Fruit fly (Drosophila melanogaster) whole organism, embryonic: ENCODE measurements around the gene CG11000.

ENCODE experiments used
- ATbp ChIP-seq: fragments of 200-800 bp; sonication (Bioruptor generic); optimal IDR thresholded peaks from 2 replicates; lab custom pipeline; 2017; ENCODE audit warnings: missing biosample characterization, mild to moderate bottlenecking, missing genetic modification characterization, missing genetic modification reagents
- Antp ChIP-seq: fragments of 200-800 bp; sonication (Bioruptor generic); optimal IDR thresholded peaks from 3 replicates; lab custom pipeline; 2016; ENCODE audit warnings: missing biosample characterization, missing genetic modification characterization
- Bdp1 ChIP-seq: fragments of 200-800 bp; sonication (Bioruptor generic); optimal IDR thresholded peaks from 3 replicates; lab custom pipeline; 2016; ENCODE audit warnings: missing biosample characterization, missing genetic modification characterization
- BtbVII ChIP-seq: fragments of 200-800 bp; sonication (Bioruptor generic); optimal IDR thresholded peaks from 3 replicates; lab custom pipeline; 2017; ENCODE audit warnings: missing biosample characterization, mild to moderate bottlenecking, missing genetic modification characterization
- CG10959 ChIP-seq: fragments of 200-800 bp; sonication (Bioruptor generic); IDR thresholded peaks from 2 replicates; pipeline ENCODE4 v1.3.6; 2022; ENCODE audit warnings: missing biosample characterization, missing genetic modification characterization
- CG11456 ChIP-seq: fragments of 200-800 bp; sonication (Bioruptor generic); IDR thresholded peaks from 3 replicates; pipeline ENCODE4 v1.3.6; 2022; ENCODE audit warnings: missing biosample characterization, missing genetic modification characterization
- CG12236 ChIP-seq: fragments of 200-800 bp; sonication (Bioruptor generic); optimal IDR thresholded peaks from 2 replicates; lab custom pipeline; 2016; ENCODE audit warnings: missing biosample characterization, missing genetic modification characterization
- CG12659 ChIP-seq: fragments of 200-800 bp; sonication (Bioruptor generic); optimal IDR thresholded peaks from 3 replicates; lab custom pipeline; 2017; ENCODE audit warnings: mild to moderate bottlenecking, missing biosample characterization, missing genetic modification reagents, missing genetic modification characterization
- CG12942 ChIP-seq: fragments of 200-800 bp; sonication (Bioruptor generic); optimal IDR thresholded peaks from 3 replicates; lab custom pipeline; 2016; ENCODE audit warnings: missing biosample characterization, missing genetic modification characterization
- CG14014 ChIP-seq: fragments of 200-800 bp; sonication (Bioruptor generic); IDR thresholded peaks from 2 replicates; pipeline ENCODE4 v1.3.6; 2022; ENCODE audit warnings: missing biosample characterization, missing genetic modification characterization
- CG1529 ChIP-seq: fragments of 200-800 bp; sonication (Bioruptor generic); optimal IDR thresholded peaks from 3 replicates; lab custom pipeline; 2018; ENCODE audit warnings: missing biosample characterization, missing genetic modification characterization
- CG2129 ChIP-seq: fragments of 200-800 bp; sonication (Bioruptor generic); IDR thresholded peaks from 2 replicates; pipeline ENCODE4 v1.3.6; 2022; ENCODE audit warnings: missing biosample characterization, missing genetic modification characterization; ENCODE audit not compliant: partially characterized antibody
- CG2875 ChIP-seq: fragments of 200-800 bp; sonication (Bioruptor generic); optimal IDR thresholded peaks from 2 replicates; lab custom pipeline; 2017; ENCODE audit warnings: missing biosample characterization, mild to moderate bottlenecking, missing genetic modification characterization, missing genetic modification reagents
- CG4282 ChIP-seq: fragments of 200-800 bp; sonication (Bioruptor generic); optimal IDR thresholded peaks from 2 replicates; lab custom pipeline; 2016; ENCODE audit warnings: missing biosample characterization, missing genetic modification characterization
- CG4328 ChIP-seq: fragments of 200-800 bp; sonication (Bioruptor generic); optimal IDR thresholded peaks from 3 replicates; lab custom pipeline; 2017; ENCODE audit warnings: missing biosample characterization, missing genetic modification reagents, missing genetic modification characterization
- CG6654 ChIP-seq: fragments of 200-800 bp; sonication (Bioruptor generic); optimal IDR thresholded peaks from 2 replicates; lab custom pipeline; 2017; ENCODE audit warnings: missing biosample characterization, mild to moderate bottlenecking, missing genetic modification characterization
- CG6813 ChIP-seq: fragments of 200-800 bp; sonication (Bioruptor generic); optimal IDR thresholded peaks from 2 replicates; lab custom pipeline; 2017; ENCODE audit warnings: missing biosample characterization, missing genetic modification characterization, mild to moderate bottlenecking, moderate library complexity, missing genetic modification reagents
- CG7372 ChIP-seq: fragments of 200-800 bp; sonication (Bioruptor generic); IDR thresholded peaks from 2 replicates; pipeline ENCODE4 v1.3.6; 2022; ENCODE audit warnings: missing biosample characterization, missing genetic modification characterization
- CG7556 ChIP-seq: fragments of 200-800 bp; sonication (Bioruptor generic); optimal IDR thresholded peaks from 2 replicates; lab custom pipeline; 2017; ENCODE audit warnings: missing biosample characterization, mild to moderate bottlenecking, missing genetic modification characterization
- CG7987 ChIP-seq: fragments of 200-800 bp; sonication (Bioruptor generic); optimal IDR thresholded peaks from 2 replicates; lab custom pipeline; 2018; ENCODE audit warnings: missing biosample characterization, mild to moderate bottlenecking, missing genetic modification characterization, moderate library complexity
- CG9609 ChIP-seq: fragments of 200-800 bp; sonication (Bioruptor generic); optimal IDR thresholded peaks from 3 replicates; lab custom pipeline; 2016; ENCODE audit warnings: missing biosample characterization, missing genetic modification characterization
- Chrac-16 ChIP-seq: fragments of 200-800 bp; sonication (Bioruptor generic); optimal IDR thresholded peaks from 3 replicates; lab custom pipeline; 2016; ENCODE audit warnings: missing biosample characterization, missing genetic modification characterization
- CkIIα-i1 ChIP-seq: fragments of 200-800 bp; sonication (Bioruptor generic); IDR thresholded peaks from 2 replicates; pipeline ENCODE4 v1.3.6; 2022; ENCODE audit warnings: missing biosample characterization, missing genetic modification characterization
- Ets97D ChIP-seq: fragments of 200-800 bp; sonication (Bioruptor generic); optimal IDR thresholded peaks from 3 replicates; lab custom pipeline; 2016; ENCODE audit warnings: missing biosample characterization, missing genetic modification characterization
- Gsc ChIP-seq: fragments of 200-800 bp; sonication (Bioruptor generic); IDR thresholded peaks from 2 replicates; pipeline ENCODE4 v1.3.6; 2022; ENCODE audit warnings: missing biosample characterization, missing genetic modification characterization
- Jarid2 ChIP-seq: fragments of 200-800 bp; sonication (Bioruptor generic); optimal IDR thresholded peaks from 3 replicates; lab custom pipeline; 2017; ENCODE audit warnings: mild to moderate bottlenecking, missing biosample characterization, missing genetic modification reagents, missing genetic modification characterization
- Lpt ChIP-seq: fragments of >200 bp; optimal IDR thresholded peaks from 2 replicates; lab custom pipeline; 2018; ENCODE audit warnings: missing biosample characterization, missing genetic modification characterization
- NFAT ChIP-seq: fragments of 200-800 bp; sonication (Bioruptor generic); IDR thresholded peaks from 2 replicates; pipeline ENCODE4 v1.3.6; 2022; ENCODE audit warnings: missing biosample characterization, missing genetic modification characterization
- Oli ChIP-seq: fragments of 200-800 bp; sonication (Bioruptor generic); optimal IDR thresholded peaks from 2 replicates; lab custom pipeline; 2018; ENCODE audit warnings: missing biosample characterization, mild to moderate bottlenecking, missing genetic modification characterization, moderate library complexity
- Six4 ChIP-seq: fragments of 200-800 bp; sonication (Bioruptor generic); optimal IDR thresholded peaks from 2 replicates; lab custom pipeline; 2016; ENCODE audit warnings: missing biosample characterization, missing genetic modification characterization
- YL-1 ChIP-seq: fragments of 200-800 bp; sonication (Bioruptor generic); optimal IDR thresholded peaks from 3 replicates; lab custom pipeline; 2017; ENCODE audit warnings: missing biosample characterization, mild to moderate bottlenecking, missing genetic modification characterization
- ash1 ChIP-seq: fragments of 200-800 bp; sonication (Bioruptor generic); optimal IDR thresholded peaks from 2 replicates; lab custom pipeline; 2018; ENCODE audit warnings: missing biosample characterization, mild to moderate bottlenecking, missing genetic modification characterization
- bigmax ChIP-seq: fragments of 200-800 bp; sonication (Bioruptor generic); optimal IDR thresholded peaks from 2 replicates; lab custom pipeline; 2018; ENCODE audit warnings: missing biosample characterization, mild to moderate bottlenecking, missing genetic modification characterization
- chinmo ChIP-seq: fragments of 200-800 bp; sonication (Bioruptor generic); IDR thresholded peaks from 4 replicates; pipeline ENCODE4 v1.3.6; 2022; ENCODE audit warnings: missing biosample characterization, missing genetic modification characterization; ENCODE audit not compliant: partially characterized antibody
- crol ChIP-seq: fragments of 200-800 bp; sonication (Bioruptor generic); IDR thresholded peaks from 2 replicates; pipeline ENCODE4 v1.3.6; 2022; ENCODE audit warnings: missing biosample characterization, missing genetic modification characterization
- dan ChIP-seq: fragments of 200-800 bp; sonication (Bioruptor generic); IDR thresholded peaks from 2 replicates; pipeline ENCODE4 v1.3.6; 2022; ENCODE audit warnings: missing biosample characterization, missing genetic modification characterization
- eve ChIP-seq, 2 experiments: fragments of >200 bp; optimal IDR thresholded peaks; 2 replicates each; lab custom pipeline; 2017; ENCODE audit warnings: missing biosample characterization in 2 of 2, missing genetic modification characterization in 2 of 2
- ftz-f1 ChIP-seq: fragments of 200-800 bp; sonication (Bioruptor generic); optimal IDR thresholded peaks from 2 replicates; lab custom pipeline; 2016; ENCODE audit warnings: missing biosample characterization, missing genetic modification characterization
- gsb-n ChIP-seq: fragments of 200-800 bp; sonication (Bioruptor generic); optimal IDR thresholded peaks from 3 replicates; lab custom pipeline; 2018; ENCODE audit warnings: missing biosample characterization, mild to moderate bottlenecking, missing genetic modification characterization
- her ChIP-seq: fragments of 200-800 bp; sonication (Bioruptor generic); optimal IDR thresholded peaks from 2 replicates; lab custom pipeline; 2016; ENCODE audit warnings: missing biosample characterization, missing genetic modification characterization
- insv ChIP-seq, 2 experiments: fragments of 200-800 bp; sonication (Bioruptor generic); optimal IDR thresholded peaks; 3 replicates each; lab custom pipeline; 2016 to 2018; ENCODE audit warnings: missing biosample characterization in 2 of 2, missing genetic modification characterization in 2 of 2
- klu ChIP-seq: fragments of 200-800 bp; sonication (Bioruptor generic); IDR thresholded peaks from 2 replicates; pipeline ENCODE4 v1.3.6; 2022; ENCODE audit warnings: missing biosample characterization, missing genetic modification characterization
- lilli ChIP-seq: fragments of 200-800 bp; sonication (Bioruptor generic); optimal IDR thresholded peaks from 3 replicates; lab custom pipeline; 2016; ENCODE audit warnings: missing biosample characterization, missing genetic modification characterization
- lola ChIP-seq, 3 experiments: fragments of >200 bp in 2 of 3; fragments of 200-800 bp in 1 of 3; sonication (Bioruptor generic) in 1 of 3; optimal IDR thresholded peaks; 2 replicates each; lab custom pipeline; 2017 to 2019; ENCODE audit warnings: missing biosample characterization in 3 of 3, missing genetic modification characterization in 3 of 3, mild to moderate bottlenecking in 1 of 3, moderate library complexity in 1 of 3
- pan ChIP-seq, 4 experiments: fragments of >200 bp in 3 of 4; fragments of 200-800 bp in 1 of 4; sonication (Bioruptor generic) in 1 of 4; optimal IDR thresholded peaks in 3 of 4; IDR thresholded peaks in 1 of 4; 2 replicates each; pipeline versions ENCODE4 v1.3.6 to Lab custom; 2017 to 2022; ENCODE audit warnings: missing biosample characterization in 2 of 4, missing genetic modification characterization in 2 of 4, mixed read lengths in 1 of 4
- prd ChIP-seq, 3 experiments: fragments of >200 bp in 2 of 3; fragments of 200-800 bp in 1 of 3; sonication (Bioruptor generic) in 1 of 3; optimal IDR thresholded peaks in 2 of 3; IDR thresholded peaks in 1 of 3; 2 replicates in 2 of 3; 3 replicates in 1 of 3; pipeline versions ENCODE4 v1.3.6 to Lab custom; 2017 to 2022; ENCODE audit warnings: missing biosample characterization in 1 of 3, missing genetic modification characterization in 1 of 3
- psq ChIP-seq: fragments of 200-800 bp; sonication (Bioruptor generic); optimal IDR thresholded peaks from 2 replicates; lab custom pipeline; 2017; ENCODE audit warnings: missing biosample characterization, missing genetic modification characterization
- sens ChIP-seq: fragments of 200-800 bp; sonication (Bioruptor generic); peaks from one replicate; lab custom pipeline; 2016; ENCODE audit warnings: missing biosample characterization, missing genetic modification characterization
- slou ChIP-seq: fragments of 200-800 bp; sonication (Bioruptor generic); optimal IDR thresholded peaks from 3 replicates; lab custom pipeline; 2016; ENCODE audit warnings: missing biosample characterization, missing genetic modification characterization
- sr ChIP-seq: fragments of 200-800 bp; sonication (Bioruptor generic); IDR thresholded peaks from 3 replicates; pipeline ENCODE4 v1.3.6; 2022; ENCODE audit warnings: missing biosample characterization, missing genetic modification characterization

CG11000 gene

DNA sequence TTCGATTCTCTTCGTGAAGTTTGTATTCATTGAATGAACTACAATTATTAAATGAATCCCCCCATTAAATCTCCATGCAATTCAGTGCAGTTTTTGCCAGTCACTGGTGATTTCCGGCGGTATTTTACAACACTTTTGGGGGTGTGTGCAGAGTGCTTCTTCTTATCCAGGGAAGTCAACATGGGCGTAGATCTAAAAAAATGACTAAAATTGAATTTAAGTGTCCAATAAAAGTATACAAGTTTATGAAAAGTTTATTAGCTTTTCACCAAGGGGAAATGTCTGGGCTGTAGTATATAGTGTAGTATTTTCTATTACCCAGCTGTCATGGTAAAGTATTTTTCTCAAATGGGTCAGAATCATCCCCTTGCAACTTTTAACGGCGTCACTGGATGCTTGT is 10.6 kb upstream of the CG11000 start, which contains the start of gene Hpf1 (continued):
- TF ChIP-seq CG12942 (peak; percentile 97), CG6654 (GFP tag; lab: Kevin White, UChicago) (peak; percentile 90), Antp (peak; percentile 99), CG14014 (peak; percentile 98), gsb-n (tag; lab: Kevin White, UChicago) (peak; percentile 96), Ets97D (GFP tag; lab: Kevin White, UChicago) (peak; percentile 94), CG1529 (peak; percentile 94), CkIIα-i1 (GFP tag; lab: Robert Waterston, UW) (peak; percentile 81; the same call in 1 of the 2 replicates), crol (GFP tag; lab: Robert Waterston, UW) (peak; percentile 65), psq (GFP tag; lab: Kevin White, UChicago) (peak; percentile 92), Lpt (GFP tag; lab: Kevin White, UChicago) (no peak), YL-1 (GFP tag; lab: Kevin White, UChicago) (peak; percentile 92), BtbVII (GFP tag; lab: Kevin White, UChicago) (peak; percentile 98), ATbp (GFP tag; lab: Kevin White, UChicago) (peak; percentile 95), dan (GFP tag; lab: Robert Waterston, UW) (peak; percentile 83), lilli (GFP tag; lab: Kevin White, UChicago) (peak; percentile 99), ftz-f1 (GFP tag; lab: Kevin White, UChicago) (peak; percentile 72), sr (GFP tag; lab: Robert Waterston, UW) (peak; percentile 86; the same call in 2 of the 3 replicates), Bdp1 (peak; percentile 92), Chrac-16 (GFP tag; lab: Kevin White, UChicago) (peak; percentile 99), CG9609 (peak; percentile 99), CG7556 (GFP tag; lab: Kevin White, UChicago) (peak; percentile 97), prd (optimal IDR thresholded peaks at IDR 0.05; lab: Kevin White, UChicago) (no peak), prd (GFP tag; IDR thresholded peaks at IDR 0.05; lab: Robert Waterston, UW) (peak; percentile 99), CG10959 (GFP tag; lab: Robert Waterston, UW) (peak; percentile 93), CG2129 (no peak), klu (GFP tag; lab: Robert Waterston, UW) (peak; percentile 96), Oli (tag; lab: Kevin White, UChicago) (peak; percentile 99), ash1 (GFP tag; lab: Kevin White, UChicago) (peak; percentile 85), lola (GFP tag; optimal IDR thresholded peaks at IDR 0.05; lab: Kevin White, UChicago) (peak in 1 of 3 experiments; percentile 96), insv (GFP tag; optimal IDR thresholded peaks at IDR 0.05; lab: Kevin White, UChicago) (peak; percentile 58 to 81), sens (GFP tag; lab: Kevin White, UChicago) (peak; percentile 100), NFAT (GFP tag; lab: Robert Waterston, UW) (peak; percentile 97), Gsc (GFP tag; lab: Robert Waterston, UW) (peak; percentile 92), CG12236 (GFP tag; lab: Kevin White, UChicago) (peak; percentile 98), her (GFP tag; lab: Kevin White, UChicago) (peak; percentile 96), Six4 (GFP tag; lab: Kevin White, UChicago) (peak; percentile 98), bigmax (GFP tag; lab: Kevin White, UChicago) (peak; percentile 73), CG4282 (GFP tag; lab: Kevin White, UChicago) (peak; percentile 97), CG2875 (peak; percentile 95), CG6813 (GFP tag; lab: Kevin White, UChicago) (peak; percentile 96), CG7987 (GFP tag; lab: Kevin White, UChicago) (peak; percentile 95), CG11456 (GFP tag; lab: Robert Waterston, UW) (peak; percentile 98), CG7372 (GFP tag; lab: Robert Waterston, UW) (peak; percentile 98), CG12659 (peak; percentile 99), eve (GFP tag; optimal IDR thresholded peaks at IDR 0.05; lab: Kevin White, UChicago) (no peak), Jarid2 (peak; percentile 84), CG4328 (peak; percentile 94), pan (optimal IDR thresholded peaks at IDR 0.05; lab: Kevin White, UChicago) (no peak), pan (GFP tag; optimal IDR thresholded peaks at IDR 0.05 in 1 of 2, IDR thresholded peaks at IDR 0.05 in 1 of 2) (peak in 1 of 2 experiments; percentile 98), slou (GFP tag; lab: Kevin White, UChicago) (peak; percentile 96), chinmo (peak; percentile 92; the same call in 2 of the 4 replicates)
